Fruit fly (Drosophila melanogaster) whole organism, prepupa: ENCODE results near the gene CG17145.

ENCODE experiments used
- Blimp-1 ChIP-seq: fragments of 200-800 bp; sonication (Bioruptor generic); optimal IDR thresholded peaks from 3 replicates; lab custom pipeline; 2017; ENCODE audit warnings: missing biosample characterization, missing genetic modification characterization, mild to moderate bottlenecking, moderate library complexity, missing genetic modification reagents
- CG10631 ChIP-seq: fragments of 200-800 bp; sonication (Bioruptor generic); optimal IDR thresholded peaks from 2 replicates; lab custom pipeline; 2016; ENCODE audit warnings: missing biosample characterization, missing genetic modification characterization
- CG11294 ChIP-seq: fragments of 200-800 bp; sonication (Bioruptor generic); IDR thresholded peaks from 2 replicates; pipeline ENCODE4 v1.3.6; 2022; ENCODE audit warnings: missing biosample characterization, missing genetic modification characterization
- CG11762 ChIP-seq: fragments of 200-800 bp; sonication (Bioruptor generic); optimal IDR thresholded peaks from 3 replicates; lab custom pipeline; 2016; ENCODE audit warnings: missing biosample characterization, missing genetic modification characterization; ENCODE audit not compliant: insufficient read depth
- CG15336 ChIP-seq: fragments of 200-800 bp; sonication (Bioruptor generic); IDR thresholded peaks from 2 replicates; pipeline ENCODE4 v1.3.6; 2022; ENCODE audit warnings: missing biosample characterization, missing genetic modification characterization
- CG16779 ChIP-seq: fragments of 200-800 bp; sonication (Bioruptor generic); optimal IDR thresholded peaks from 3 replicates; lab custom pipeline; 2017; ENCODE audit warnings: missing biosample characterization, mild to moderate bottlenecking, missing genetic modification characterization
- CG3032 ChIP-seq: fragments of 200-800 bp; optimal IDR thresholded peaks from 2 replicates; lab custom pipeline; 2019; ENCODE audit warnings: missing biosample characterization, mild to moderate bottlenecking, missing genetic modification characterization, moderate library complexity
- CG31627 ChIP-seq: fragments of 200-800 bp; sonication (Bioruptor generic); optimal IDR thresholded peaks from 3 replicates; lab custom pipeline; 2016; ENCODE audit warnings: missing biosample characterization, missing genetic modification characterization
- CG34406 ChIP-seq: fragments of 200-800 bp; sonication (Bioruptor generic); optimal IDR thresholded peaks from 3 replicates; lab custom pipeline; 2016; ENCODE audit warnings: missing biosample characterization, missing genetic modification characterization
- CG3919 ChIP-seq: fragments of 200-800 bp; sonication (Bioruptor generic); optimal IDR thresholded peaks from 3 replicates; lab custom pipeline; 2016; ENCODE audit warnings: missing biosample characterization, missing genetic modification characterization
- CG4318 ChIP-seq: fragments of 200-800 bp; sonication (Bioruptor generic); optimal IDR thresholded peaks from 3 replicates; lab custom pipeline; 2017; ENCODE audit warnings: missing biosample characterization, mild to moderate bottlenecking, missing genetic modification characterization
- CG6163 ChIP-seq: fragments of 200-800 bp; sonication (Bioruptor generic); IDR thresholded peaks from 3 replicates; pipeline ENCODE4 v1.3.6; 2022; ENCODE audit warnings: missing biosample characterization, missing genetic modification characterization
- CG6276 ChIP-seq: fragments of 200-800 bp; sonication (Bioruptor generic); optimal IDR thresholded peaks from 2 replicates; lab custom pipeline; 2017; ENCODE audit warnings: missing biosample characterization, mild to moderate bottlenecking, missing genetic modification characterization
- CG6854 ChIP-seq: fragments of 200-800 bp; sonication (Bioruptor generic); optimal IDR thresholded peaks from 2 replicates; lab custom pipeline; 2017; ENCODE audit warnings: missing biosample characterization, mild to moderate bottlenecking, missing genetic modification characterization
- CG7368 ChIP-seq: fragments of 200-800 bp; sonication (Bioruptor generic); optimal IDR thresholded peaks from 3 replicates; lab custom pipeline; 2016; ENCODE audit warnings: missing biosample characterization, missing genetic modification characterization
- CG8119 ChIP-seq: fragments of 200-800 bp; sonication (Bioruptor generic); IDR thresholded peaks from 3 replicates; pipeline ENCODE4 v1.3.6; 2022; ENCODE audit warnings: missing biosample characterization, missing genetic modification characterization
- CG8319 ChIP-seq: fragments of 200-800 bp; sonication (Bioruptor generic); optimal IDR thresholded peaks from 3 replicates; lab custom pipeline; 2016; ENCODE audit warnings: missing biosample characterization, missing genetic modification characterization
- CG9139 ChIP-seq: fragments of 200-800 bp; sonication (Bioruptor generic); optimal IDR thresholded peaks from 3 replicates; lab custom pipeline; 2017; ENCODE audit warnings: missing biosample characterization, mild to moderate bottlenecking, missing genetic modification characterization
- Eip75B ChIP-seq: fragments of 200-800 bp; sonication (Bioruptor generic); optimal IDR thresholded peaks from 3 replicates; lab custom pipeline; 2016; ENCODE audit warnings: missing biosample characterization, missing genetic modification characterization
- Eip78C ChIP-seq: fragments of 200-800 bp; sonication (Bioruptor generic); peaks from one replicate; lab custom pipeline; 2016; ENCODE audit warnings: missing biosample characterization, missing genetic modification characterization
- Eip93F ChIP-seq: fragments of 200-800 bp; sonication (Bioruptor generic); optimal IDR thresholded peaks from 2 replicates; lab custom pipeline; 2016; ENCODE audit warnings: missing biosample characterization, mild to moderate bottlenecking, missing genetic modification characterization
- Ets21C ChIP-seq: fragments of 200-800 bp; sonication (Bioruptor generic); optimal IDR thresholded peaks from 3 replicates; lab custom pipeline; 2016; ENCODE audit warnings: missing biosample characterization, missing genetic modification characterization
- Ets96B ChIP-seq: fragments of 200-800 bp; optimal IDR thresholded peaks from 2 replicates; lab custom pipeline; 2019; ENCODE audit warnings: missing biosample characterization, mild to moderate bottlenecking, missing genetic modification characterization, moderate library complexity
- Hr38 ChIP-seq: sonication (Bioruptor generic); optimal IDR thresholded peaks from 2 replicates; lab custom pipeline; 2016; ENCODE audit warnings: missing biosample characterization, missing genetic modification characterization
- Lpt ChIP-seq: fragments of 200-800 bp; sonication (Bioruptor generic); optimal IDR thresholded peaks from 3 replicates; lab custom pipeline; 2016; ENCODE audit warnings: missing biosample characterization, missing genetic modification characterization
- Met ChIP-seq: fragments of 200-800 bp; sonication (Bioruptor generic); optimal IDR thresholded peaks from 3 replicates; lab custom pipeline; 2016; ENCODE audit warnings: missing biosample characterization, missing genetic modification characterization
- OdsH ChIP-seq: fragments of 200-800 bp; sonication (Bioruptor generic); optimal IDR thresholded peaks from 3 replicates; lab custom pipeline; 2016; ENCODE audit warnings: missing biosample characterization, missing genetic modification characterization
- Sox102F ChIP-seq: fragments of 200-800 bp; sonication (Bioruptor generic); optimal IDR thresholded peaks from 2 replicates; lab custom pipeline; 2016; ENCODE audit warnings: missing biosample characterization, mild to moderate bottlenecking, missing genetic modification characterization
- Sox14 ChIP-seq: fragments of 200-800 bp; sonication (Bioruptor generic); optimal IDR thresholded peaks from 3 replicates; lab custom pipeline; 2016; ENCODE audit warnings: missing biosample characterization, missing genetic modification characterization
- achi ChIP-seq: fragments of 200-800 bp; sonication (Bioruptor generic); optimal IDR thresholded peaks from 3 replicates; lab custom pipeline; 2016; ENCODE audit warnings: missing biosample characterization, missing genetic modification characterization
- acj6 ChIP-seq: fragments of 200-800 bp; sonication (Bioruptor generic); optimal IDR thresholded peaks from 3 replicates; lab custom pipeline; 2016; ENCODE audit warnings: missing biosample characterization, missing genetic modification characterization
- cyc ChIP-seq: fragments of 200-800 bp; sonication (Bioruptor generic); optimal IDR thresholded peaks from 3 replicates; lab custom pipeline; 2016; ENCODE audit warnings: missing biosample characterization, missing genetic modification characterization
- dsx ChIP-seq: fragments of 200-800 bp; optimal IDR thresholded peaks from 3 replicates; lab custom pipeline; 2019; ENCODE audit warnings: missing biosample characterization, mild to moderate bottlenecking, missing genetic modification characterization, moderate library complexity; ENCODE audit not compliant: poor library complexity, severe bottlenecking
- eg ChIP-seq: fragments of 200-800 bp; sonication (Bioruptor generic); IDR thresholded peaks from 3 replicates; pipeline ENCODE4 v1.3.6; 2022; ENCODE audit warnings: missing biosample characterization, missing genetic modification characterization
- esn ChIP-seq: fragments of 200-800 bp; sonication (Bioruptor generic); optimal IDR thresholded peaks from 2 replicates; lab custom pipeline; 2016; ENCODE audit warnings: missing biosample characterization, mild to moderate bottlenecking, missing genetic modification characterization, moderate library complexity
- fd85E ChIP-seq: fragments of 200-800 bp; sonication (Bioruptor generic); optimal IDR thresholded peaks from 3 replicates; lab custom pipeline; 2016; ENCODE audit warnings: missing biosample characterization, missing genetic modification characterization
- lz ChIP-seq: fragments of 200-800 bp; sonication (Bioruptor generic); optimal IDR thresholded peaks from 3 replicates; lab custom pipeline; 2016; ENCODE audit warnings: missing biosample characterization, missing genetic modification characterization
- spab ChIP-seq: fragments of 200-800 bp; sonication (Bioruptor generic); optimal IDR thresholded peaks from 2 replicates; lab custom pipeline; 2017; ENCODE audit warnings: missing biosample characterization, mild to moderate bottlenecking, missing genetic modification characterization, missing genetic modification reagents
- ss ChIP-seq, 2 experiments: fragments of 200-800 bp; sonication (Bioruptor generic); optimal IDR thresholded peaks; 2 replicates in 1 of 2; 3 replicates in 1 of 2; lab custom pipeline; 2017 to 2018; ENCODE audit warnings: mild to moderate bottlenecking in 2 of 2, missing biosample characterization in 2 of 2, missing genetic modification characterization in 2 of 2, moderate library complexity in 1 of 2
- vri ChIP-seq: fragments of 200-800 bp; sonication (Bioruptor generic); optimal IDR thresholded peaks from 3 replicates; lab custom pipeline; 2016; ENCODE audit warnings: missing biosample characterization, mild to moderate bottlenecking, missing genetic modification characterization

The CG17145 gene

DNA sequence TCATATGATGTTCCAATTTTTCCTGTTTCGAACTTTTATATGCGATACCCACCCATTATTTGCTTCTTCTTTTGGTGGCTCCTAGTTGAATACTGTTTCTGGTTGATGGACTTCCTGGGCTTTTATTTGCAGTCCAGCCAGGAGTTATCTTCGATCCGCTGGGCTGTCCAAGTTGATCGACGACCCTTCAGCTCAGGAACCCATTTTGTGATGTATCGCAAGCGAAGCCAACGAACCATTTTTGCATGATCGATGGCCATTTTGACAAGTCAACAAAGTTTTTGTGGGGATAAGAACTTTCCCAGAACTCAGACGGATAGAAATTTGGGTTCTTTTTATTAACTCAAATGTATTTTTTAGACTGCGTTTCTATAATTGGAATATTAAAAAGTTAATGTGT lies 15.7 kb upstream of the CG17145 start, which contains the start of gene CG7290:
TSS of gene CG7290 (minus strand) at position 101 of the 400 bp plus-strand sequence.
- no peak for TF ChIP-seq CG3032 (tag; lab: Kevin White, UChicago)
- TF ChIP-seq CG10631 (GFP tag; lab: Kevin White, UChicago), result no peak
- no peak for TF ChIP-seq Sox102F
- TF ChIP-seq fd85E (GFP tag; lab: Kevin White, UChicago), result no peak
- no peak for TF ChIP-seq Ets21C
- no peak for TF ChIP-seq OdsH (GFP tag; lab: Kevin White, UChicago)
- no peak for TF ChIP-seq CG34406
- TF ChIP-seq CG7368 (GFP tag; lab: Kevin White, UChicago), result no peak
- TF ChIP-seq CG4318 (GFP tag; lab: Kevin White, UChicago), result no peak
- TF ChIP-seq vri (GFP tag; lab: Kevin White, UChicago), result no peak
- no peak for TF ChIP-seq Met (GFP tag; lab: Kevin White, UChicago)
- TF ChIP-seq Blimp-1 (GFP tag; lab: Kevin White, UChicago), result no peak
- TF ChIP-seq Ets96B, result no peak
- no peak for TF ChIP-seq lz (GFP tag; lab: Kevin White, UChicago)

- TF ChIP-seq Ets21C (no peak), achi (GFP tag; lab: Kevin White, UChicago) (no peak), CG9139 (GFP tag; lab: Kevin White, UChicago) (no peak), CG8119 (no peak), CG34406 (no peak), dsx (GFP tag; lab: Kevin White, UChicago) (no peak), CG10631 (GFP tag; lab: Kevin White, UChicago) (no peak), CG11762 (GFP tag; lab: Kevin White, UChicago) (no peak), Eip75B (GFP tag; lab: Kevin White, UChicago) (no peak), CG6163 (GFP tag; lab: Robert Waterston, UW) (no peak), acj6 (GFP tag; lab: Kevin White, UChicago) (no peak), CG3032 (tag; lab: Kevin White, UChicago) (no peak), vri (GFP tag; lab: Kevin White, UChicago) (no peak), Eip78C (GFP tag; lab: Kevin White, UChicago) (no peak), CG11294 (GFP tag; lab: Robert Waterston, UW) (no peak), CG3919 (GFP tag; lab: Kevin White, UChicago) (no peak)
- TF ChIP-seq, all 60 proteins: peak for 0
Observed at dm6 chr3L:20206950-20207584, 14.5 kb upstream of the CG17145 start, which contains the start of gene CG6996. TSS of gene CG6996 (plus strand) at chr3L:20207534.

DNA sequence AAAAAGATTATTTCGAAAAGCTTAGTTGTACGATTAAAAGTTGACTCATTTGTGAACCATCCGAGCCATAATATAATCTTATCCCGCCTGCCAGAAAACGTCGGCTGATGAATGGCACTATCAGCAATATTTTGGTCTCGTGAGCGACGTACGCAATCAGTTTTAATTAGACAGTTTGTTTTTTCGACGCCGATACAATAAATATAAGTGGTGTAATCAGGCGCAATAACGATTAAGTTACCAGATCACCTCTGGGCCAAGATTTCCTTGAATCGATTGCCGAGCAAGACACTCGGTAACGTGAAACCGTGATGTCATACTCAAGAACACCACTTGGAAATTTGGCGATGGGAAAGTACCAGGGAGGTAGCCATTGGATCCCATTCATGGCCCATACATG lies 12.5 kb upstream of the CG17145 start:
- TF ChIP-seq vri (GFP tag; lab: Kevin White, UChicago) (peak; percentile 90), CG16779 (tag; lab: Kevin White, UChicago) (no peak), eg (GFP tag; lab: Robert Waterston, UW) (no peak), CG6854 (GFP tag; lab: Kevin White, UChicago) (no peak)
- TF ChIP-seq, all 60 proteins: peak for 1

- TF ChIP-seq Lpt (GFP tag; lab: Kevin White, UChicago) (no peak), Eip93F (GFP tag; lab: Kevin White, UChicago) (no peak), CG31627 (GFP tag; lab: Kevin White, UChicago) (no peak), achi (GFP tag; lab: Kevin White, UChicago) (no peak), CG7368 (GFP tag; lab: Kevin White, UChicago) (no peak), acj6 (GFP tag; lab: Kevin White, UChicago) (no peak), eg (GFP tag; lab: Robert Waterston, UW) (no peak), cyc (GFP tag; lab: Kevin White, UChicago) (no peak), CG15336 (GFP tag; lab: Robert Waterston, UW) (no peak), Sox14 (no peak), CG8319 (GFP tag; lab: Kevin White, UChicago) (no peak), CG3032 (tag; lab: Kevin White, UChicago) (no peak), esn (GFP tag; lab: Kevin White, UChicago) (no peak), ss (GFP tag; optimal IDR thresholded peaks at IDR 0.05; lab: Kevin White, UChicago) (no peak), CG6276 (no peak), CG8119 (no peak), spab (no peak), Hr38 (GFP tag; lab: Kevin White, UChicago) (no peak)
Observed at dm6 chr3L:20209896-20210295, 11.7 kb upstream of the CG17145 start.
